Fruit fly (Drosophila melanogaster): ENCODE results near the gene chas.

The chas gene

DNA sequence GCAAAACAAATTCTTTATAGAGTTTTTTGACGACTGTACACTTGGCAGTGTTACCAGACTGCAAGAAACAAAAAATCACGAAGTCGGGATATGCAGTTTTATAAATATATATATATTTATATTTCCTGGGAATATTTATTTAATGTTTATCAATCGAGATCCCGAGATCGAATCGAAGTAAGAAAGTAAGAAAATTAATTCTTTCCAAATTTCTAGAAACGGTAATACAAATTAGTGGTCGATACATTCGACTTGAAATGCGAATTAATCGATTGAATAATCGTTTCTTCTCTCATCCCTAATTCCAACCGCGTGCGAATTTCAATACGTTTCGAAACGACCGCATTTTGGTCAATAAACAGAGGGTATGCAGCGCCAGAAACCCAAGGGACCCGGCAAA lies 62.5 kb downstream of the chas start, which contains the start of the genes CG8289 and CG5800 (continued):
- TF ChIP-seq Dp (GFP tag; optimal IDR thresholded peaks at IDR 0.05) (peak; percentile 49), CG9817 (tag; optimal IDR thresholded peaks at IDR 0.05) (no peak), CG14441 (GFP tag; IDR thresholded peaks at IDR 0.05) (no peak), B-H1 (GFP tag; IDR thresholded peaks at IDR 0.05) (no peak), ro (GFP tag; IDR thresholded peaks at IDR 0.05) (no peak), CG9876 (GFP tag; optimal IDR thresholded peaks at IDR 0.05) (no peak), h (optimal IDR thresholded peaks at IDR 0.05) (no peak), stc (GFP tag; IDR thresholded peaks at IDR 0.05) (no peak), gcm (GFP tag; optimal IDR thresholded peaks at IDR 0.05) (no peak), dan (GFP tag; IDR thresholded peaks at IDR 0.05) (no peak), CG3838 (GFP tag; optimal IDR thresholded peaks at IDR 0.05) (no peak), CG7839 (tag; optimal IDR thresholded peaks at IDR 0.05) (no peak), salm (tag; optimal IDR thresholded peaks at IDR 0.05) (no peak), CG12155 (GFP tag; optimal IDR thresholded peaks at IDR 0.05) (peak; percentile 15), Tbp (GFP tag; optimal IDR thresholded peaks at IDR 0.05) (no peak), CG2202 (tag; optimal IDR thresholded peaks at IDR 0.05) (no peak), run (tag; optimal IDR thresholded peaks at IDR 0.05) (no peak), hb (GFP tag; IDR thresholded peaks at IDR 0.05; ENCODE audit: partially characterized antibody) (0 out of 3 replicates have a peak, but pooled peaks have one; percentile 14), CG17829 (tag; optimal IDR thresholded peaks at IDR 0.05) (peak; percentile 65), CG33557 (GFP tag; optimal IDR thresholded peaks at IDR 0.05) (peak; percentile 20), CG8290 (GFP tag; optimal IDR thresholded peaks at IDR 0.05) (no peak), CG8290 (tag; optimal IDR thresholded peaks at IDR 0.05) (no peak), CG6689 (GFP tag; IDR thresholded peaks at IDR 0.05) (no peak), CG12104 (GFP tag; optimal IDR thresholded peaks at IDR 0.05) (no peak), ara (GFP tag; IDR thresholded peaks at IDR 0.05) (no peak), BtbVII (GFP tag; optimal IDR thresholded peaks at IDR 0.05) (no peak), CG3163 (GFP tag; optimal IDR thresholded peaks at IDR 0.05) (no peak), CoRest (tag; optimal IDR thresholded peaks at IDR 0.05) (no peak), kni (GFP tag; optimal IDR thresholded peaks at IDR 0.05) (no peak), bbx (GFP tag; IDR thresholded peaks at IDR 0.05; ENCODE audit: partially characterized antibody) (peak; percentile 69), CG8944 (GFP tag; optimal IDR thresholded peaks at IDR 0.05) (no peak), seq (GFP tag; IDR thresholded peaks at IDR 0.05) (no peak), CG13296 (GFP tag; optimal IDR thresholded peaks at IDR 0.05) (no peak), hbn (GFP tag; IDR thresholded peaks at IDR 0.05; ENCODE audit: partially characterized antibody) (peak; percentile 41; the same call in 1 of the 2 replicates), corto (GFP tag; optimal IDR thresholded peaks at IDR 0.05) (no peak), CG12659 (GFP tag; optimal IDR thresholded peaks at IDR 0.05) (peak; percentile 65), CG17612 (GFP tag; IDR thresholded peaks at IDR 0.05) (no peak), aop (GFP tag; IDR thresholded peaks at IDR 0.05) (no peak), nau (GFP tag; optimal IDR thresholded peaks at IDR 0.05) (no peak), abd-A (tag; optimal IDR thresholded peaks at IDR 0.05) (no peak), CG8924 (tag; optimal IDR thresholded peaks at IDR 0.05) (no peak), Bgb (GFP tag; IDR thresholded peaks at IDR 0.05; ENCODE audit: partially characterized antibody) (peak; percentile 47), CG7745 (tag; optimal IDR thresholded peaks at IDR 0.05) (no peak), CG12391 (tag; optimal IDR thresholded peaks at IDR 0.05) (peak; percentile 71), Sry-δ (GFP tag; optimal IDR thresholded peaks at IDR 0.05) (peak; percentile 79), Hey (tag; optimal IDR thresholded peaks at IDR 0.05) (no peak), Dbx (GFP tag; IDR thresholded peaks at IDR 0.05) (no peak), Dad (GFP tag; optimal IDR thresholded peaks at IDR 0.05) (no peak), CG11456 (GFP tag; IDR thresholded peaks at IDR 0.05) (no peak), dimm (GFP tag; IDR thresholded peaks at IDR 0.05) (no peak), CG5953 (GFP tag; IDR thresholded peaks at IDR 0.05) (no peak), hkb (optimal IDR thresholded peaks at IDR 0.05) (no peak), hkb (GFP tag; IDR thresholded peaks at IDR 0.05) (no peak)

All from whole organism, embryonic.